Fruit fly (Drosophila melanogaster): ENCODE measurements around the gene CG9636.
A peak's percentile ranks its signal among the peaks of the same experiment; 100 is the strongest.

The CG9636 gene

dm6 chr3R:8264302-8265080, 20.9 kb upstream of the CG9636 start, which contains the start of the genes RPA1 and Mcm2 (continued):
- TF ChIP-seq NFAT (GFP tag; IDR thresholded peaks at IDR 0.05) (peak; percentile 93), CG10543 (GFP tag; optimal IDR thresholded peaks at IDR 0.05) (peak; percentile 89), hbn (GFP tag; IDR thresholded peaks at IDR 0.05; ENCODE audit: partially characterized antibody) (no peak), Camta (GFP tag; optimal IDR thresholded peaks at IDR 0.05) (no peak), run (tag; optimal IDR thresholded peaks at IDR 0.05) (no peak), pfk (GFP tag; optimal IDR thresholded peaks at IDR 0.05) (no peak), HLHmδ (GFP tag; optimal IDR thresholded peaks at IDR 0.05) (peak; percentile 43), bsh (GFP tag; optimal IDR thresholded peaks at IDR 0.05) (peak in 1 of 2 experiments; percentile 66), NC2α (GFP tag; optimal IDR thresholded peaks at IDR 0.05) (no peak), slou (GFP tag; optimal IDR thresholded peaks at IDR 0.05) (peak; percentile 62), h (optimal IDR thresholded peaks at IDR 0.05) (no peak), fd3F (GFP tag; optimal IDR thresholded peaks at IDR 0.05) (peak; percentile 74), CG11695 (GFP tag; IDR thresholded peaks at IDR 0.05) (peak; percentile 60; the same call in 1 of the 3 replicates), so (GFP tag; IDR thresholded peaks at IDR 0.05) (0 out of 3 replicates have a peak, but pooled peaks have one; percentile 45), Sry-β (GFP tag; optimal IDR thresholded peaks at IDR 0.05) (peak; percentile 30), pum (GFP tag; optimal IDR thresholded peaks at IDR 0.05) (peak; percentile 44), sens (GFP tag) (peak; percentile 91), CG12219 (GFP tag; optimal IDR thresholded peaks at IDR 0.05) (peak; percentile 50), Stat92E (GFP tag; optimal IDR thresholded peaks at IDR 0.05) (no peak), da (GFP tag; optimal IDR thresholded peaks at IDR 0.05) (no peak), abd-A (tag; optimal IDR thresholded peaks at IDR 0.05) (no peak), gce (GFP tag; IDR thresholded peaks at IDR 0.05) (no peak), wor (GFP tag; IDR thresholded peaks at IDR 0.05) (peak; percentile 47; the same call in 1 of the 2 replicates), CG7745 (tag; optimal IDR thresholded peaks at IDR 0.05) (no peak), Gsc (GFP tag; IDR thresholded peaks at IDR 0.05) (0 out of 2 replicates have a peak, but pooled peaks have one; percentile 53), CG10147 (GFP tag; optimal IDR thresholded peaks at IDR 0.05) (peak; percentile 68), Aef1 (GFP tag; IDR thresholded peaks at IDR 0.05) (peak; percentile 87), crp (GFP tag; optimal IDR thresholded peaks at IDR 0.05) (peak in 1 of 2 experiments; percentile 42), Dek (tag; optimal IDR thresholded peaks at IDR 0.05) (peak; percentile 78), CG2199 (GFP tag; IDR thresholded peaks at IDR 0.05) (0 out of 3 replicates have a peak, but pooled peaks have one; percentile 32), TFAM (GFP tag; optimal IDR thresholded peaks at IDR 0.05) (no peak), CG30431 (GFP tag; optimal IDR thresholded peaks at IDR 0.05) (peak; percentile 69), ems (GFP tag; optimal IDR thresholded peaks at IDR 0.05) (no peak), aop (GFP tag; IDR thresholded peaks at IDR 0.05) (peak; percentile 67; the same call in 1 of the 2 replicates), org-1 (GFP tag; optimal IDR thresholded peaks at IDR 0.05) (peak; percentile 16), Dip3 (GFP tag; optimal IDR thresholded peaks at IDR 0.05) (peak; percentile 78), Dip2 (GFP tag; IDR thresholded peaks at IDR 0.05) (no peak), CG16815 (GFP tag; optimal IDR thresholded peaks at IDR 0.05) (peak; percentile 89), CG13287 (GFP tag; IDR thresholded peaks at IDR 0.05; ENCODE audit: partially characterized antibody) (peak; percentile 21; the same call in 1 of the 2 replicates), CG5180 (GFP tag; optimal IDR thresholded peaks at IDR 0.05) (no peak), CG6254 (GFP tag; optimal IDR thresholded peaks at IDR 0.05) (no peak), sens-2 (GFP tag; IDR thresholded peaks at IDR 0.05) (peak; percentile 56; the same call in 1 of the 2 replicates), onecut (GFP tag; IDR thresholded peaks at IDR 0.05) (peak; percentile 44), fd96Cb (tag; optimal IDR thresholded peaks at IDR 0.05) (peak; percentile 63), CHES-1-like (GFP tag; optimal IDR thresholded peaks at IDR 0.05) (no peak), peb (GFP tag; IDR thresholded peaks at IDR 0.05) (peak; percentile 32; the same call in 1 of the 2 replicates), az2 (GFP tag; optimal IDR thresholded peaks at IDR 0.05) (peak; percentile 81), CG4360 (GFP tag; IDR thresholded peaks at IDR 0.05) (peak; percentile 14; the same call in 1 of the 2 replicates)

Measured in whole organism, embryonic.